Worm (Caenorhabditis elegans) whole organism, early embryonic: Measurements from ENCODE around the gene M163.22.

Experiments
- ama-1 ChIP-seq: fragments of 150-350 bp; optimal IDR thresholded peaks from 2 replicates; lab custom pipeline; 2014
- hmbx-1 ChIP-seq: sonication (generic microtip); optimal IDR thresholded peaks from 2 replicates; lab custom pipeline; 2016; ENCODE audit warnings: mild to moderate bottlenecking, missing genetic modification characterization, missing compliant biosample characterization
- tbx-37 ChIP-seq: fragments of 200-800 bp; sonication (Bioruptor generic); conservative IDR thresholded peaks from 2 replicates; pipeline ENCODE4 v1.3.6; 2022; ENCODE audit warnings: missing genetic modification reagents, missing genetic modification characterization, missing compliant biosample characterization

ce11 chrX:14424186-14424585 lies 41.5 kb upstream of the M163.22 start:
- TF ChIP-seq hmbx-1 (no peak), ama-1 (lab: Kevin White, UChicago) (no peak), tbx-37 (no peak)
